Worm (Caenorhabditis elegans): ENCODE measurements around the gene K08F8.7.

The K08F8.7 gene

DNA sequence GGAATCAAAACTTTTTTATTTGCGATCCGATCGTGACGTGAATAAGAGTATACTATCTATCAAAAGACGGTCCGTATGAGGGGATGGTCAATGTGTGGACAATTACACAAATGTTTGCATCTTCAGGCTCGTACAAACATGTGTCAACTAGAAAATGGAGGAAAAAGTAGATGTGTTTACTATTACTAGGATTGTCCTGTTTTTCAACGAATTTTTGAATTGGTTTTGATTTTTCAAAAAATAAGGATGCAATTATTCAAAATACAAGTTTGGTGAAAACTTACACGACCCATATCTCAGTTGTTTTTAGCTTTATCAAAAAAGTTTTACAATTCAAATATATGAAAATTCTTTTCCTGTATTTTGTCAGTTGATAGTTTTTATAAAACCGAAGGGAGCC, at the start of gene K08F8.7:
Gene K08F8.7, minus strand, starts transcription at position 101 of the 400 bp plus-strand sequence.
- no peak for TF ChIP-seq pes-1 (GFP tag; IDR thresholded peaks at IDR 0.05)
- TF ChIP-seq ceh-13 (GFP tag; optimal IDR thresholded peaks at IDR 0.05): no peak
- no peak for TF ChIP-seq B0310.2 (tag; optimal IDR thresholded peaks at IDR 0.05)
- no peak for TF ChIP-seq ets-7 (tag; optimal IDR thresholded peaks at IDR 0.05)
- TF ChIP-seq flt-1 (GFP tag; IDR thresholded peaks at IDR 0.05): no peak
- no peak for TF ChIP-seq aly-1 (tag; optimal IDR thresholded peaks at IDR 0.05)
- TF ChIP-seq hmbx-1 (tag; optimal IDR thresholded peaks at IDR 0.05): no peak
- TF ChIP-seq tra-4 (tag; optimal IDR thresholded peaks at IDR 0.05): no peak
- TF ChIP-seq hnd-1 (tag; optimal IDR thresholded peaks at IDR 0.05): no peak
- no peak for TF ChIP-seq F13C5.2 (tag; optimal IDR thresholded peaks at IDR 0.05)
- no peak for TF ChIP-seq scrt-1 (GFP tag; IDR thresholded peaks at IDR 0.05)
- no peak for TF ChIP-seq ceh-36 (tag; optimal IDR thresholded peaks at IDR 0.05)

ce11 chrII:8800830-8801229, 45.7 kb upstream of the K08F8.7 start, which contains the start of gene appg-2:
TSS of gene appg-2 (plus strand) at chrII:8801130.
- TF ChIP-seq ceh-36 (tag; optimal IDR thresholded peaks at IDR 0.05) (no peak), hmbx-1 (tag; optimal IDR thresholded peaks at IDR 0.05) (no peak), hmg-4 (GFP tag; optimal IDR thresholded peaks at IDR 0.05) (no peak), B0310.2 (tag; optimal IDR thresholded peaks at IDR 0.05) (no peak), tra-4 (tag; optimal IDR thresholded peaks at IDR 0.05) (no peak), hnd-1 (tag; optimal IDR thresholded peaks at IDR 0.05) (no peak), F13C5.2 (tag; optimal IDR thresholded peaks at IDR 0.05) (no peak), aly-1 (tag; optimal IDR thresholded peaks at IDR 0.05) (no peak), ama-1 (optimal IDR thresholded peaks at IDR 0.05) (no peak), ceh-13 (GFP tag; optimal IDR thresholded peaks at IDR 0.05) (no peak), tbx-37 (GFP tag; conservative IDR thresholded peaks at IDR 0.05) (no peak), tbx-11 (GFP tag; IDR thresholded peaks at IDR 0.05) (no peak), flt-1 (GFP tag; IDR thresholded peaks at IDR 0.05) (no peak), pes-1 (GFP tag; IDR thresholded peaks at IDR 0.05) (no peak)

DNA sequence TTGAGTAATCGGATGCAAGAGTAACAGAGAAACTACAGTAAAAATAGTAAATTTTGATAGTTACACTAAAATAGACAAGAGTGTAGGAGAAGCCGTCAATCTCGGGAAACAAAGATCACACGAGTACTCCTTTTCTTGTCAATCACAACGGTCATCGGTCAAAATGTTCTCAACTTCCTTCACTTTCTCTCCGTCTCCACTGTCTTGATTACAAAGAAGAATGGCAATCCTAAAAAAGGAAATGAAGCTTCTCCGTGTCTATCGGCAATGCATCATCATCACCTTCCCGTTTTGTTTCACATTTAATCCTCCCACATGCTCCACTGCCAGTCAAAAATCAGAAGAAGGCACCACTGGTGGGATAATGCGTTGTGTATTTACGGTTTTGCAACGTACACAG, 44.6 kb upstream of the K08F8.7 start:
- TF ChIP-seq sea-1 (GFP tag; conservative IDR thresholded peaks at IDR 0.05) (no peak), ceh-36 (tag; optimal IDR thresholded peaks at IDR 0.05) (no peak), B0310.2 (tag; optimal IDR thresholded peaks at IDR 0.05) (no peak), hmbx-1 (tag; optimal IDR thresholded peaks at IDR 0.05) (no peak), flt-1 (GFP tag; IDR thresholded peaks at IDR 0.05) (no peak), ama-1 (optimal IDR thresholded peaks at IDR 0.05) (no peak), hmg-4 (GFP tag; optimal IDR thresholded peaks at IDR 0.05) (no peak), hnd-1 (tag; optimal IDR thresholded peaks at IDR 0.05) (no peak), F13C5.2 (tag; optimal IDR thresholded peaks at IDR 0.05) (no peak), tbx-37 (GFP tag; conservative IDR thresholded peaks at IDR 0.05) (no peak)

ce11 chrII:8796391-8796790, 41.2 kb upstream of the K08F8.7 start:
- no peak for TF ChIP-seq sea-1 (GFP tag; conservative IDR thresholded peaks at IDR 0.05)
- TF ChIP-seq F13C5.2 (tag; optimal IDR thresholded peaks at IDR 0.05): no peak
- TF ChIP-seq B0310.2 (tag; optimal IDR thresholded peaks at IDR 0.05): no peak
- TF ChIP-seq tbx-11 (GFP tag; IDR thresholded peaks at IDR 0.05): no peak
- no peak for TF ChIP-seq flt-1 (GFP tag; IDR thresholded peaks at IDR 0.05)
- TF ChIP-seq pes-1 (GFP tag; IDR thresholded peaks at IDR 0.05): no peak

- TF ChIP-seq B0310.2 (tag; optimal IDR thresholded peaks at IDR 0.05) (no peak), hmg-4 (GFP tag; optimal IDR thresholded peaks at IDR 0.05) (no peak), tbx-11 (GFP tag; IDR thresholded peaks at IDR 0.05) (no peak), ceh-36 (tag; optimal IDR thresholded peaks at IDR 0.05) (no peak), ceh-13 (GFP tag; optimal IDR thresholded peaks at IDR 0.05) (no peak), tbx-37 (GFP tag; conservative IDR thresholded peaks at IDR 0.05) (no peak), scrt-1 (GFP tag; IDR thresholded peaks at IDR 0.05) (no peak), hmbx-1 (tag; optimal IDR thresholded peaks at IDR 0.05) (no peak), sea-1 (GFP tag; conservative IDR thresholded peaks at IDR 0.05) (no peak), aly-1 (tag; optimal IDR thresholded peaks at IDR 0.05) (no peak), pes-1 (GFP tag; IDR thresholded peaks at IDR 0.05) (no peak), ets-7 (tag; optimal IDR thresholded peaks at IDR 0.05) (no peak), tra-4 (tag; optimal IDR thresholded peaks at IDR 0.05) (no peak)
These were observed 40.1 kb upstream of the K08F8.7 start for ce11 chrII:8795227-8795626.

ce11 chrII:8794072-8794471, 38.9 kb upstream of the K08F8.7 start, which contains the start of gene F07H5.7:
TSS of gene F07H5.7 (minus strand) at chrII:8794172.
- TF ChIP-seq ets-7 (tag; optimal IDR thresholded peaks at IDR 0.05) (no peak), hmg-4 (GFP tag; optimal IDR thresholded peaks at IDR 0.05) (no peak), pes-1 (GFP tag; IDR thresholded peaks at IDR 0.05) (no peak), ama-1 (optimal IDR thresholded peaks at IDR 0.05) (no peak)

- TF ChIP-seq hmg-4 (GFP tag; optimal IDR thresholded peaks at IDR 0.05) (no peak), sea-1 (GFP tag; conservative IDR thresholded peaks at IDR 0.05) (no peak), flt-1 (GFP tag; IDR thresholded peaks at IDR 0.05) (no peak), ama-1 (optimal IDR thresholded peaks at IDR 0.05) (no peak), tra-4 (tag; optimal IDR thresholded peaks at IDR 0.05) (no peak), tbx-37 (GFP tag; conservative IDR thresholded peaks at IDR 0.05) (no peak), B0310.2 (tag; optimal IDR thresholded peaks at IDR 0.05) (no peak), ets-7 (tag; optimal IDR thresholded peaks at IDR 0.05) (no peak), hmbx-1 (tag; optimal IDR thresholded peaks at IDR 0.05) (no peak), ceh-13 (GFP tag; optimal IDR thresholded peaks at IDR 0.05) (no peak), ceh-36 (tag; optimal IDR thresholded peaks at IDR 0.05) (no peak), hnd-1 (tag; optimal IDR thresholded peaks at IDR 0.05) (no peak), scrt-1 (GFP tag; IDR thresholded peaks at IDR 0.05) (no peak), F13C5.2 (tag; optimal IDR thresholded peaks at IDR 0.05) (no peak), aly-1 (tag; optimal IDR thresholded peaks at IDR 0.05) (no peak), pes-1 (GFP tag; IDR thresholded peaks at IDR 0.05) (no peak)
These were observed 37.5 kb upstream of the K08F8.7 start, which contains the start of gene idpa-2 for ce11 chrII:8792640-8793039. TSS of gene idpa-2 (minus strand) at chrII:8792740.

Measured in whole organism, early embryonic.